Fruit fly (Drosophila melanogaster) whole organism, adult: ENCODE measurements around the gene CG43056.

Source experiments
- CG11617 ChIP-seq: fragments of 200-800 bp; sonication (Bioruptor generic); optimal IDR thresholded peaks from 2 replicates; lab custom pipeline; 2017; ENCODE audit warnings: mild to moderate bottlenecking, missing biosample characterization, missing genetic modification reagents, missing genetic modification characterization
- CG12768 ChIP-seq: fragments of 200-800 bp; sonication (Bioruptor generic); optimal IDR thresholded peaks from 2 replicates; lab custom pipeline; 2017; ENCODE audit warnings: missing biosample characterization, missing genetic modification characterization, mild to moderate bottlenecking, moderate library complexity, missing genetic modification reagents
- CG14711 ChIP-seq: fragments of 200-800 bp; sonication (Bioruptor generic); optimal IDR thresholded peaks from 2 replicates; lab custom pipeline; 2018; ENCODE audit warnings: missing biosample characterization, mild to moderate bottlenecking, missing genetic modification characterization, moderate library complexity
- CG1620 ChIP-seq: fragments of 200-800 bp; sonication (Bioruptor generic); optimal IDR thresholded peaks from 2 replicates; lab custom pipeline; 2016; ENCODE audit warnings: missing biosample characterization, missing genetic modification characterization
- CG5204 ChIP-seq: fragments of 200-800 bp; sonication (Bioruptor generic); optimal IDR thresholded peaks from 2 replicates; lab custom pipeline; 2016; ENCODE audit warnings: missing biosample characterization, missing genetic modification characterization
- CG7045 ChIP-seq: fragments of 200-800 bp; sonication (Bioruptor generic); optimal IDR thresholded peaks from 2 replicates; lab custom pipeline; 2017; ENCODE audit warnings: missing biosample characterization, mild to moderate bottlenecking, missing genetic modification characterization
- CG7101 ChIP-seq: fragments of 200-800 bp; sonication (Bioruptor generic); optimal IDR thresholded peaks from 2 replicates; lab custom pipeline; 2018; ENCODE audit warnings: missing biosample characterization, mild to moderate bottlenecking, missing genetic modification characterization, moderate library complexity
- Clk ChIP-seq: fragments of 200-800 bp; sonication (Bioruptor generic); optimal IDR thresholded peaks from 2 replicates; lab custom pipeline; 2017; ENCODE audit warnings: missing biosample characterization, missing genetic modification characterization
- Crg-1 ChIP-seq: fragments of 200-800 bp; sonication (Bioruptor generic); optimal IDR thresholded peaks from 2 replicates; lab custom pipeline; 2016; ENCODE audit warnings: missing biosample characterization, missing genetic modification characterization
- Hr96 ChIP-seq: fragments of 200-800 bp; sonication (Bioruptor generic); optimal IDR thresholded peaks from 2 replicates; lab custom pipeline; 2016; ENCODE audit warnings: missing biosample characterization, missing genetic modification characterization
- cnc ChIP-seq, 2 experiments: fragments of >200 bp; optimal IDR thresholded peaks; 2 replicates each; lab custom pipeline; 2017
- kay ChIP-seq: fragments of 200-800 bp; sonication (Bioruptor generic); peaks from one replicate; lab custom pipeline; 2016; ENCODE audit warnings: missing biosample characterization, missing genetic modification characterization, borderline replicate concordance
- ovo ChIP-seq: fragments of 200-800 bp; sonication (Bioruptor generic); optimal IDR thresholded peaks from 2 replicates; lab custom pipeline; 2016; ENCODE audit warnings: missing biosample characterization, missing genetic modification characterization

dm6 chr2L:4388027-4388426 is 49.6 kb upstream of the CG43056 start, which contains the start of gene Tps1:
- TF ChIP-seq kay (GFP tag; lab: Kevin White, UChicago) (no peak), CG1620 (GFP tag; lab: Kevin White, UChicago) (no peak), cnc (optimal IDR thresholded peaks at IDR 0.05; lab: Kevin White, UChicago) (no peak), CG7101 (no peak), CG7045 (no peak), Hr96 (GFP tag; lab: Kevin White, UChicago) (no peak), CG5204 (GFP tag; lab: Kevin White, UChicago) (no peak), ovo (no peak), CG12768 (GFP tag; lab: Kevin White, UChicago) (no peak), CG11617 (GFP tag; lab: Kevin White, UChicago) (no peak), Crg-1 (no peak), Clk (no peak), CG14711 (tag; lab: Kevin White, UChicago) (no peak)
